Fruit fly (Drosophila melanogaster) whole organism, embryonic: Measurements from ENCODE around the gene CG17187.

Experiments used
- Adf1 ChIP-seq: fragments of 200-800 bp; sonication (Bioruptor generic); IDR thresholded peaks from 2 replicates; pipeline ENCODE4 v1.3.6; 2022; ENCODE audit warnings: missing biosample characterization, missing genetic modification characterization
- CG10274 ChIP-seq: fragments of 200-800 bp; sonication (Bioruptor generic); optimal IDR thresholded peaks from 3 replicates; lab custom pipeline; 2017; ENCODE audit warnings: missing biosample characterization, mild to moderate bottlenecking, missing genetic modification characterization
- CG11504 ChIP-seq: fragments of 200-800 bp; sonication (Bioruptor generic); optimal IDR thresholded peaks from 3 replicates; lab custom pipeline; 2019; ENCODE audit warnings: missing biosample characterization, mild to moderate bottlenecking, missing genetic modification characterization, moderate library complexity
- CG12659 ChIP-seq: fragments of 200-800 bp; sonication (Bioruptor generic); optimal IDR thresholded peaks from 3 replicates; lab custom pipeline; 2017; ENCODE audit warnings: mild to moderate bottlenecking, missing biosample characterization, missing genetic modification reagents, missing genetic modification characterization
- CG15479 ChIP-seq: fragments of 200-800 bp; sonication (Bioruptor generic); optimal IDR thresholded peaks from 3 replicates; lab custom pipeline; 2019; ENCODE audit warnings: missing biosample characterization, mild to moderate bottlenecking, missing genetic modification characterization, moderate library complexity
- CG1603 ChIP-seq: fragments of 200-800 bp; sonication (Bioruptor generic); optimal IDR thresholded peaks from 2 replicates; lab custom pipeline; 2019; ENCODE audit warnings: missing biosample characterization, mild to moderate bottlenecking, missing genetic modification characterization, moderate library complexity
- CG17612 ChIP-seq: fragments of 200-800 bp; sonication (Bioruptor generic); IDR thresholded peaks from 2 replicates; pipeline ENCODE4 v1.3.6; 2022; ENCODE audit warnings: missing biosample characterization, missing genetic modification characterization
- CG18476 ChIP-seq: fragments of 200-800 bp; sonication (Bioruptor generic); optimal IDR thresholded peaks from 2 replicates; lab custom pipeline; 2016; ENCODE audit warnings: missing biosample characterization, mild to moderate bottlenecking, missing genetic modification characterization
- CG30020 ChIP-seq: fragments of 200-800 bp; optimal IDR thresholded peaks from 2 replicates; lab custom pipeline; 2019; ENCODE audit warnings: missing biosample characterization, mild to moderate bottlenecking, missing genetic modification characterization, moderate library complexity
- CG30431 ChIP-seq: fragments of 200-800 bp; sonication (Bioruptor generic); optimal IDR thresholded peaks from 2 replicates; lab custom pipeline; 2017; ENCODE audit warnings: missing biosample characterization, missing genetic modification characterization
- CG8290 ChIP-seq, 3 experiments: fragments of 200-800 bp; sonication (Bioruptor generic); optimal IDR thresholded peaks; 2 replicates each; lab custom pipeline; 2016 to 2019; ENCODE audit warnings: missing biosample characterization in 3 of 3, missing genetic modification characterization in 3 of 3, mild to moderate bottlenecking in 2 of 3, moderate library complexity in 1 of 3
- CG8388 ChIP-seq: fragments of 200-800 bp; sonication (Bioruptor generic); optimal IDR thresholded peaks from 2 replicates; lab custom pipeline; 2019; ENCODE audit warnings: missing biosample characterization, mild to moderate bottlenecking, missing genetic modification characterization, moderate library complexity
- CG9727 ChIP-seq: fragments of 200-800 bp; sonication (Bioruptor generic); optimal IDR thresholded peaks from 3 replicates; lab custom pipeline; 2017; ENCODE audit warnings: missing biosample characterization, mild to moderate bottlenecking, missing genetic modification characterization
- CoRest ChIP-seq: fragments of 200-800 bp; sonication (Bioruptor generic); optimal IDR thresholded peaks from 3 replicates; lab custom pipeline; 2018; ENCODE audit warnings: missing biosample characterization, mild to moderate bottlenecking, missing genetic modification characterization, moderate library complexity
- E2f2 ChIP-seq: fragments of 200-800 bp; sonication (Bioruptor generic); IDR thresholded peaks from 2 replicates; pipeline ENCODE4 v1.3.6; 2022; ENCODE audit warnings: missing biosample characterization, missing genetic modification characterization
- Ets97D ChIP-seq: fragments of 200-800 bp; sonication (Bioruptor generic); optimal IDR thresholded peaks from 3 replicates; lab custom pipeline; 2016; ENCODE audit warnings: missing biosample characterization, missing genetic modification characterization
- HmgZ ChIP-seq: fragments of 200-800 bp; sonication (Bioruptor generic); optimal IDR thresholded peaks from 2 replicates; lab custom pipeline; 2018; ENCODE audit warnings: missing biosample characterization, mild to moderate bottlenecking, missing genetic modification characterization
- MESR4 ChIP-seq: fragments of 200-800 bp; sonication (Bioruptor generic); optimal IDR thresholded peaks from 2 replicates; lab custom pipeline; 2018; ENCODE audit warnings: missing biosample characterization, mild to moderate bottlenecking, missing genetic modification characterization, moderate library complexity
- Med ChIP-seq: fragments of 200-800 bp; sonication (Bioruptor generic); peaks from one replicate; lab custom pipeline; 2016; ENCODE audit warnings: missing biosample characterization, missing genetic modification characterization, mild to moderate bottlenecking, inconsistent platforms, moderate library complexity
- Myb ChIP-seq: fragments of 200-800 bp; sonication (Bioruptor generic); optimal IDR thresholded peaks from 2 replicates; lab custom pipeline; 2016; ENCODE audit warnings: missing biosample characterization, missing genetic modification characterization
- NC2α ChIP-seq: fragments of 200-800 bp; sonication (Bioruptor generic); optimal IDR thresholded peaks from 2 replicates; lab custom pipeline; 2016; ENCODE audit warnings: missing biosample characterization, missing genetic modification characterization
- Six4 ChIP-seq: fragments of 200-800 bp; sonication (Bioruptor generic); optimal IDR thresholded peaks from 2 replicates; lab custom pipeline; 2016; ENCODE audit warnings: missing biosample characterization, missing genetic modification characterization
- ci ChIP-seq: fragments of 200-800 bp; sonication (Bioruptor generic); IDR thresholded peaks from 3 replicates; pipeline ENCODE4 v1.3.6; 2022; ENCODE audit warnings: missing biosample characterization, missing genetic modification characterization
- crc ChIP-seq: fragments of 200-800 bp; sonication (Bioruptor generic); optimal IDR thresholded peaks from 2 replicates; lab custom pipeline; 2016; ENCODE audit warnings: missing biosample characterization, missing genetic modification characterization
- esg ChIP-seq: fragments of 200-800 bp; sonication (Bioruptor generic); conservative IDR thresholded peaks from 2 replicates; pipeline ENCODE4 v1.3.6; 2022; ENCODE audit warnings: missing biosample characterization, missing genetic modification characterization
- gcm ChIP-seq: fragments of 200-800 bp; sonication (Bioruptor generic); optimal IDR thresholded peaks from 2 replicates; lab custom pipeline; 2019; ENCODE audit warnings: missing biosample characterization, mild to moderate bottlenecking, missing genetic modification characterization, moderate library complexity
- hkb ChIP-seq, 2 experiments: fragments of 200-800 bp in 1 of 2; fragments of >200 bp in 1 of 2; sonication (Bioruptor generic) in 1 of 2; IDR thresholded peaks in 1 of 2; optimal IDR thresholded peaks in 1 of 2; 2 replicates each; pipeline versions ENCODE4 v1.3.6 to Lab custom; 2017 to 2022; ENCODE audit warnings: missing biosample characterization in 1 of 2, missing genetic modification characterization in 1 of 2
- hth ChIP-seq: fragments of >200 bp; optimal IDR thresholded peaks from 2 replicates; lab custom pipeline; 2017; ENCODE audit warnings: inconsistent platforms
- insv ChIP-seq, 2 experiments: fragments of 200-800 bp; sonication (Bioruptor generic); optimal IDR thresholded peaks; 3 replicates each; lab custom pipeline; 2016 to 2018; ENCODE audit warnings: missing biosample characterization in 2 of 2, missing genetic modification characterization in 2 of 2
- knrl ChIP-seq: fragments of 200-800 bp; sonication (Bioruptor generic); IDR thresholded peaks from 3 replicates; pipeline ENCODE4 v1.3.6; 2022; ENCODE audit warnings: missing biosample characterization, missing genetic modification characterization; ENCODE audit not compliant: partially characterized antibody
- lab ChIP-seq: fragments of 200-800 bp; sonication (Bioruptor generic); optimal IDR thresholded peaks from 3 replicates; lab custom pipeline; 2017; ENCODE audit warnings: missing biosample characterization, missing genetic modification characterization, mild to moderate bottlenecking, moderate library complexity, missing genetic modification reagents
- lola ChIP-seq, 3 experiments: fragments of >200 bp in 2 of 3; fragments of 200-800 bp in 1 of 3; sonication (Bioruptor generic) in 1 of 3; optimal IDR thresholded peaks; 2 replicates each; lab custom pipeline; 2017 to 2019; ENCODE audit warnings: missing biosample characterization in 3 of 3, missing genetic modification characterization in 3 of 3, mild to moderate bottlenecking in 1 of 3, moderate library complexity in 1 of 3
- mld ChIP-seq: fragments of 200-800 bp; sonication (Bioruptor generic); IDR thresholded peaks from 3 replicates; pipeline ENCODE4 v1.3.6; 2022; ENCODE audit warnings: missing biosample characterization, missing genetic modification characterization; ENCODE audit not compliant: partially characterized antibody
- nmo ChIP-seq: fragments of 200-800 bp; sonication (Bioruptor generic); optimal IDR thresholded peaks from 2 replicates; lab custom pipeline; 2018; ENCODE audit warnings: missing biosample characterization, mild to moderate bottlenecking, missing genetic modification characterization, moderate library complexity
- nom ChIP-seq: fragments of 200-800 bp; sonication (Bioruptor generic); optimal IDR thresholded peaks from 2 replicates; lab custom pipeline; 2017; ENCODE audit warnings: missing biosample characterization, missing genetic modification characterization, mild to moderate bottlenecking, moderate library complexity, missing genetic modification reagents
- otp ChIP-seq: fragments of 200-800 bp; sonication (Bioruptor generic); IDR thresholded peaks from 3 replicates; pipeline ENCODE4, ENCODE4 v1.3.6; 2022; ENCODE audit warnings: missing biosample characterization, missing genetic modification characterization
- p53 ChIP-seq: fragments of 200-800 bp; sonication (Bioruptor generic); optimal IDR thresholded peaks from 2 replicates; lab custom pipeline; 2016; ENCODE audit warnings: missing biosample characterization, missing genetic modification characterization
- pb ChIP-seq: fragments of 200-800 bp; sonication (Bioruptor generic); optimal IDR thresholded peaks from 3 replicates; lab custom pipeline; 2016; ENCODE audit warnings: missing biosample characterization, missing genetic modification characterization
- pfk ChIP-seq: fragments of 200-800 bp; sonication (Bioruptor generic); optimal IDR thresholded peaks from 2 replicates; lab custom pipeline; 2018; ENCODE audit warnings: missing biosample characterization, mild to moderate bottlenecking, missing genetic modification characterization, moderate library complexity
- pum ChIP-seq: fragments of 200-800 bp; sonication (Bioruptor generic); optimal IDR thresholded peaks from 2 replicates; lab custom pipeline; 2016; ENCODE audit warnings: missing biosample characterization, missing genetic modification characterization
- row ChIP-seq: fragments of 200-800 bp; sonication (Bioruptor generic); IDR thresholded peaks from 3 replicates; pipeline ENCODE4 v1.3.6; 2022; ENCODE audit warnings: missing biosample characterization, missing genetic modification characterization
- salm ChIP-seq: fragments of 200-800 bp; sonication (Bioruptor generic); optimal IDR thresholded peaks from 2 replicates; lab custom pipeline; 2018; ENCODE audit warnings: missing biosample characterization, mild to moderate bottlenecking, missing genetic modification characterization
- sc ChIP-seq, 3 experiments: fragments of >200 bp in 2 of 3; fragments of 200-800 bp in 1 of 3; sonication (Bioruptor generic) in 1 of 3; optimal IDR thresholded peaks; 2 replicates in 2 of 3; 3 replicates in 1 of 3; lab custom pipeline; 2017; ENCODE audit warnings: mild to moderate bottlenecking in 1 of 3, missing biosample characterization in 1 of 3, missing genetic modification characterization in 1 of 3, missing genetic modification reagents in 1 of 3
- slou ChIP-seq: fragments of 200-800 bp; sonication (Bioruptor generic); optimal IDR thresholded peaks from 3 replicates; lab custom pipeline; 2016; ENCODE audit warnings: missing biosample characterization, missing genetic modification characterization
- sug ChIP-seq: fragments of 200-800 bp; optimal IDR thresholded peaks from 2 replicates; lab custom pipeline; 2019; ENCODE audit warnings: missing biosample characterization, mild to moderate bottlenecking, missing genetic modification characterization, moderate library complexity
- tio ChIP-seq: fragments of 200-800 bp; sonication (Bioruptor generic); optimal IDR thresholded peaks from 2 replicates; lab custom pipeline; 2017; ENCODE audit warnings: missing biosample characterization, missing genetic modification characterization, inconsistent platforms
- trem ChIP-seq: fragments of 200-800 bp; optimal IDR thresholded peaks from 3 replicates; lab custom pipeline; 2019; ENCODE audit warnings: missing biosample characterization, mild to moderate bottlenecking, missing genetic modification characterization, moderate library complexity
- vnd ChIP-seq: fragments of 200-800 bp; sonication (Bioruptor generic); IDR thresholded peaks from 3 replicates; pipeline ENCODE4 v1.3.6; 2022; ENCODE audit warnings: missing biosample characterization, missing genetic modification characterization; ENCODE audit not compliant: partially characterized antibody
- zf30C ChIP-seq: fragments of 200-800 bp; sonication (Bioruptor generic); optimal IDR thresholded peaks from 3 replicates; lab custom pipeline; 2018; ENCODE audit warnings: missing biosample characterization, mild to moderate bottlenecking, missing genetic modification characterization

Gene CG17187

dm6 chr3R:11234918-11235371, 3.3 kb upstream of the CG17187 start, which contains the start of the genes Arfip and CG17721 (continued):
- peak; percentile 51 for TF ChIP-seq Med (GFP tag; lab: Kevin White, UChicago)
- no peak for TF ChIP-seq tio (GFP tag; lab: Kevin White, UChicago)
- no peak for TF ChIP-seq pum (GFP tag; lab: Kevin White, UChicago)
- TF ChIP-seq MESR4 (GFP tag; lab: Kevin White, UChicago): peak; percentile 73
- no peak for TF ChIP-seq slou (GFP tag; lab: Kevin White, UChicago)
- no peak for TF ChIP-seq Adf1 (GFP tag; lab: Robert Waterston, UW)
- peak; percentile 63 for TF ChIP-seq row (GFP tag; lab: Robert Waterston, UW)
- no peak for TF ChIP-seq zf30C (GFP tag; lab: Kevin White, UChicago)
- peak; percentile 62 for TF ChIP-seq CG30020 (tag; lab: Kevin White, UChicago)
- TF ChIP-seq pfk (GFP tag; lab: Kevin White, UChicago): peak; percentile 96
- peak; percentile 70 for TF ChIP-seq hkb (optimal IDR thresholded peaks at IDR 0.05; lab: Kevin White, UChicago)
- TF ChIP-seq hkb (GFP tag; IDR thresholded peaks at IDR 0.05; lab: Robert Waterston, UW): no peak
- no peak for TF ChIP-seq CG17612 (GFP tag; lab: Robert Waterston, UW)
- TF ChIP-seq lab (GFP tag; lab: Kevin White, UChicago): no peak
- TF ChIP-seq CG12659 (GFP tag; lab: Kevin White, UChicago): peak; percentile 81
- TF ChIP-seq salm: no peak
- no peak for TF ChIP-seq sc (optimal IDR thresholded peaks at IDR 0.05; lab: Kevin White, UChicago)
- TF ChIP-seq sc (GFP tag; optimal IDR thresholded peaks at IDR 0.05; lab: Kevin White, UChicago): no peak
- no peak for TF ChIP-seq CG15479
- peak in 1 of 2 experiments; percentile 30 for TF ChIP-seq insv (GFP tag; optimal IDR thresholded peaks at IDR 0.05; lab: Kevin White, UChicago)
- no peak for TF ChIP-seq pb (GFP tag; lab: Kevin White, UChicago)
- no peak for TF ChIP-seq NC2α
- TF ChIP-seq E2f2: peak; percentile 58
- no peak for TF ChIP-seq crc (GFP tag; lab: Kevin White, UChicago)
- TF ChIP-seq Six4 (GFP tag; lab: Kevin White, UChicago): no peak
- no peak for TF ChIP-seq esg (GFP tag; lab: Robert Waterston, UW)
- peak; percentile 35 for TF ChIP-seq HmgZ (tag; lab: Kevin White, UChicago)
- peak; percentile 7 for TF ChIP-seq CG9727 (GFP tag; lab: Kevin White, UChicago)
- TF ChIP-seq knrl (GFP tag; lab: Robert Waterston, UW): peak; percentile 33; the same call in 1 of the 3 replicates
- TF ChIP-seq p53 (GFP tag; lab: Kevin White, UChicago): no peak
- TF ChIP-seq CG1603 (tag; lab: Kevin White, UChicago): peak; percentile 67
- no peak for TF ChIP-seq mld (GFP tag; lab: Robert Waterston, UW)
- no peak for TF ChIP-seq CG10274 (GFP tag; lab: Kevin White, UChicago)
- no peak for TF ChIP-seq lola (GFP tag; optimal IDR thresholded peaks at IDR 0.05; lab: Kevin White, UChicago)
- TF ChIP-seq Myb (GFP tag; lab: Kevin White, UChicago): no peak
- TF ChIP-seq CG30431 (GFP tag; lab: Kevin White, UChicago): no peak
- peak; percentile 52 for TF ChIP-seq CoRest (tag; lab: Kevin White, UChicago)
- TF ChIP-seq gcm (GFP tag; lab: Kevin White, UChicago): no peak
- TF ChIP-seq CG8290 (GFP tag; optimal IDR thresholded peaks at IDR 0.05; lab: Kevin White, UChicago): peak; percentile 10
- TF ChIP-seq CG8290 (tag; optimal IDR thresholded peaks at IDR 0.05; lab: Kevin White, UChicago): no peak
- TF ChIP-seq otp (GFP tag; lab: Robert Waterston, UW): no peak
- TF ChIP-seq CG8388 (GFP tag; lab: Kevin White, UChicago): peak; percentile 54
- TF ChIP-seq hth (lab: Kevin White, UChicago): no peak
- no peak for TF ChIP-seq vnd (GFP tag; lab: Robert Waterston, UW)
- TF ChIP-seq nom (GFP tag; lab: Kevin White, UChicago): no peak
- peak; percentile 53 for TF ChIP-seq Ets97D (GFP tag; lab: Kevin White, UChicago)
- TF ChIP-seq CG11504: no peak
- TF ChIP-seq trem: peak; percentile 74
- TF ChIP-seq sug (tag; lab: Kevin White, UChicago): peak; percentile 16
- TF ChIP-seq CG18476 (GFP tag; lab: Kevin White, UChicago): no peak
- no peak for TF ChIP-seq ci (GFP tag; lab: Robert Waterston, UW)
- TF ChIP-seq nmo (GFP tag; lab: Kevin White, UChicago): peak; percentile 68
